Worm (Caenorhabditis elegans) whole organism, L3 larva: Measurements from ENCODE around the gene ttbk-4.

Experiments used
- ZK546.5 ChIP-seq: sonication (generic microtip); optimal IDR thresholded peaks from 2 replicates; lab custom pipeline; 2017; ENCODE audit warnings: missing biosample characterization, missing genetic modification characterization
- aly-2 ChIP-seq: fragments of 150-350 bp; optimal IDR thresholded peaks from 2 replicates; lab custom pipeline; 2014; ENCODE audit warnings: missing biosample characterization, missing genetic modification characterization
- elt-3 ChIP-seq, 3 experiments: fragments of 150-350 bp in 1 of 3; sonication (generic microtip) in 2 of 3; optimal IDR thresholded peaks; 2 replicates in 2 of 3; 4 replicates in 1 of 3; lab custom pipeline; 2014 to 2017; ENCODE audit warnings: missing biosample characterization in 3 of 3, missing genetic modification characterization in 3 of 3
- snpc-4 ChIP-seq: fragments of 150-350 bp; optimal IDR thresholded peaks from 2 replicates; lab custom pipeline; 2014; ENCODE audit warnings: missing biosample characterization, missing genetic modification characterization

ce11 chrIV:10060795-10061194, 14.1 kb downstream of the ttbk-4 start:
- TF ChIP-seq snpc-4 (tag; lab: Kevin White, UChicago): no peak
- no peak for TF ChIP-seq aly-2 (tag; lab: Kevin White, UChicago)
- no peak for TF ChIP-seq elt-3 (tag; optimal IDR thresholded peaks at IDR 0.05; lab: Kevin White, UChicago)
- no peak for TF ChIP-seq ZK546.5 (tag; lab: Kevin White, UChicago)
